Worm (Caenorhabditis elegans) whole organism, early embryonic: Measurements from ENCODE around the gene gcy-4.

Experiments
- pes-1 ChIP-seq: fragments of 200-800 bp; sonication (Bioruptor generic); IDR thresholded peaks from 2 replicates; pipeline ENCODE4 v1.3.6; 2022; ENCODE audit warnings: missing genetic modification reagents, missing genetic modification characterization, missing compliant biosample characterization
- tbx-11 ChIP-seq: fragments of 200-800 bp; sonication (Bioruptor generic); IDR thresholded peaks from 2 replicates; pipeline ENCODE4 v1.3.6; 2022; ENCODE audit warnings: missing genetic modification characterization, missing compliant biosample characterization
- tra-4 ChIP-seq: sonication (generic microtip); optimal IDR thresholded peaks from 2 replicates; lab custom pipeline; 2017; ENCODE audit warnings: missing genetic modification characterization, missing compliant biosample characterization

DNA sequence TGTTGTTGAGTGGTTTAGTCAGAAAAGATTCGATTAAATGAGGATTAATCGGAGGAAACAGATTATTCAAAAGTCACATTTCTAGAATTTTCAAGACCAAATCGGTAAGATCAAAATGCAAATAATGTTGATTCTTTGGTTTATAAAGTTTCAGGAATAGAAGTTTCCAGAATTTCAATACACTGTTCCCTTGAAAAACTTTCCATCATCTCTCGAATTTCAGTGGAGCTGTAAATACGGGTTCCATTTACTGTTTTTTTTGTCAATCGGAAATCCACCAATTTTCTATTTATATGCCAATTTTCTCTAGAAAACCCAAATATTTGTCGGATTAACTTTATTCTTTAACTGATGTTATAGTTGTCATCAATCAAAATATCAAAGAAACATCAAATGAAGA, 25.5 kb downstream of the gcy-4 start:
- no peak for TF ChIP-seq pes-1 (GFP tag; lab: Robert Waterston, UW)
- TF ChIP-seq tbx-11 (GFP tag; lab: Robert Waterston, UW) = no peak
- TF ChIP-seq tra-4 (tag; lab: Kevin White, UChicago) = no peak
